Worm (Caenorhabditis elegans) whole organism, L2 larva: ENCODE measurements around the gene F54F2.7.

Experiments used
- C34F6.9 ChIP-seq: fragments of 150-350 bp; optimal IDR thresholded peaks from 2 replicates; lab custom pipeline; 2014; ENCODE audit warnings: missing biosample characterization, missing genetic modification characterization
- F13H6.1 ChIP-seq: sonication (generic microtip); optimal IDR thresholded peaks from 2 replicates; lab custom pipeline; 2016; ENCODE audit warnings: missing genetic modification characterization, missing compliant biosample characterization
- R02D3.7 ChIP-seq: fragments of 150-350 bp; optimal IDR thresholded peaks from 2 replicates; lab custom pipeline; 2014; ENCODE audit warnings: missing biosample characterization, missing genetic modification characterization
- Y55F3AM.14 ChIP-seq: fragments of 200-800 bp; sonication (Bioruptor generic); optimal IDR thresholded peaks from 2 replicates; lab custom pipeline; 2018; ENCODE audit warnings: mild to moderate bottlenecking, missing genetic modification characterization, missing compliant biosample characterization
- ZK546.5 ChIP-seq: sonication (generic microtip); optimal IDR thresholded peaks from 2 replicates; lab custom pipeline; 2017; ENCODE audit warnings: missing biosample characterization, missing genetic modification characterization
- alr-1 ChIP-seq: fragments of 150-350 bp; optimal IDR thresholded peaks from 2 replicates; lab custom pipeline; 2014; ENCODE audit warnings: missing biosample characterization, missing genetic modification characterization
- aly-2 ChIP-seq: fragments of 150-350 bp; optimal IDR thresholded peaks from 2 replicates; lab custom pipeline; 2014; ENCODE audit warnings: missing biosample characterization, missing genetic modification characterization
- ama-1 ChIP-seq: fragments of 150-350 bp; optimal IDR thresholded peaks from 2 replicates; lab custom pipeline; 2018; ENCODE audit warnings: inconsistent platforms
- blmp-1 ChIP-seq: sonication (generic microtip); optimal IDR thresholded peaks from 2 replicates; lab custom pipeline; 2017; ENCODE audit warnings: missing genetic modification characterization, mild to moderate bottlenecking, missing compliant biosample characterization, antibody characterized with exemption, moderate library complexity; ENCODE audit not compliant: insufficient read depth
- ceh-16 ChIP-seq: fragments of 150-350 bp; optimal IDR thresholded peaks from 2 replicates; lab custom pipeline; 2014; ENCODE audit warnings: missing biosample characterization, missing genetic modification characterization
- ceh-82 ChIP-seq: fragments of 150-350 bp; optimal IDR thresholded peaks from 2 replicates; lab custom pipeline; 2014; ENCODE audit warnings: missing biosample characterization, missing genetic modification characterization
- crh-2 ChIP-seq: sonication (generic microtip); optimal IDR thresholded peaks from 2 replicates; lab custom pipeline; 2017; ENCODE audit warnings: missing biosample characterization, missing genetic modification characterization
- egl-27 ChIP-seq: sonication (generic microtip); optimal IDR thresholded peaks from 3 replicates; lab custom pipeline; 2017; ENCODE audit warnings: missing biosample characterization, missing genetic modification reagents, missing genetic modification characterization
- elt-1 ChIP-seq: fragments of 150-350 bp; optimal IDR thresholded peaks from 2 replicates; lab custom pipeline; 2014; ENCODE audit warnings: missing biosample characterization, missing genetic modification characterization
- elt-3 ChIP-seq: sonication (generic microtip); optimal IDR thresholded peaks from 2 replicates; lab custom pipeline; 2017; ENCODE audit warnings: missing biosample characterization, missing genetic modification characterization
- fos-1 ChIP-seq: fragments of 150-350 bp; optimal IDR thresholded peaks from 2 replicates; lab custom pipeline; 2014; ENCODE audit warnings: missing biosample characterization, missing genetic modification characterization
- gmeb-1 ChIP-seq: fragments of 150-350 bp; optimal IDR thresholded peaks from 2 replicates; lab custom pipeline; 2014; ENCODE audit warnings: missing biosample characterization, missing genetic modification characterization
- lin-11 ChIP-seq: fragments of 150-350 bp; sonication (generic microtip); optimal IDR thresholded peaks from 2 replicates; lab custom pipeline; 2014; ENCODE audit warnings: missing biosample characterization, missing genetic modification characterization, inconsistent platforms, mixed read lengths
- lin-13 ChIP-seq: fragments of 150-350 bp; optimal IDR thresholded peaks from 2 replicates; lab custom pipeline; 2014; ENCODE audit warnings: missing biosample characterization, missing genetic modification reagents, missing genetic modification characterization
- lin-39 ChIP-seq: fragments of 150-350 bp; optimal IDR thresholded peaks from 2 replicates; lab custom pipeline; 2014; ENCODE audit warnings: missing biosample characterization, missing genetic modification reagents, missing genetic modification characterization
- lsy-2 ChIP-seq, 2 experiments: fragments of 150-350 bp in 1 of 2; sonication (generic microtip) in 1 of 2; optimal IDR thresholded peaks; 2 replicates each; lab custom pipeline; 2014 to 2017; ENCODE audit warnings: missing biosample characterization in 2 of 2, missing genetic modification characterization in 2 of 2
- mab-5 ChIP-seq: fragments of 150-350 bp; optimal IDR thresholded peaks from 2 replicates; lab custom pipeline; 2014; ENCODE audit warnings: missing biosample characterization, missing genetic modification characterization
- mbf-1 ChIP-seq: sonication (generic microtip); optimal IDR thresholded peaks from 2 replicates; lab custom pipeline; 2017; ENCODE audit warnings: missing biosample characterization, missing genetic modification characterization
- mdl-1 ChIP-seq, 2 experiments: fragments of 150-350 bp in 1 of 2; sonication (generic microtip) in 1 of 2; optimal IDR thresholded peaks; 2 replicates each; lab custom pipeline; 2017; ENCODE audit warnings: missing biosample characterization in 2 of 2, missing genetic modification characterization in 2 of 2
- nhr-10 ChIP-seq: sonication (generic microtip); optimal IDR thresholded peaks from 2 replicates; lab custom pipeline; 2017; ENCODE audit warnings: missing biosample characterization, missing genetic modification characterization
- nhr-11 ChIP-seq: fragments of 150-350 bp; optimal IDR thresholded peaks from 2 replicates; lab custom pipeline; 2014; ENCODE audit warnings: missing biosample characterization, missing genetic modification characterization
- nhr-12 ChIP-seq: fragments of 150-350 bp; optimal IDR thresholded peaks from 2 replicates; lab custom pipeline; 2014; ENCODE audit warnings: missing biosample characterization, missing genetic modification characterization
- nhr-129 ChIP-seq: fragments of 150-350 bp; optimal IDR thresholded peaks from 2 replicates; lab custom pipeline; 2014; ENCODE audit warnings: missing biosample characterization, missing genetic modification characterization
- nhr-21 ChIP-seq: fragments of 150-350 bp; optimal IDR thresholded peaks from 2 replicates; lab custom pipeline; 2014; ENCODE audit warnings: missing biosample characterization, missing genetic modification characterization
- nhr-23 ChIP-seq: fragments of 150-350 bp; optimal IDR thresholded peaks from 2 replicates; lab custom pipeline; 2014; ENCODE audit warnings: missing biosample characterization, missing genetic modification reagents, missing genetic modification characterization
- nhr-237 ChIP-seq: fragments of 150-350 bp; optimal IDR thresholded peaks from 2 replicates; lab custom pipeline; 2014; ENCODE audit warnings: missing biosample characterization, missing genetic modification characterization
- nhr-25 ChIP-seq: fragments of 150-350 bp; sonication (generic microtip); optimal IDR thresholded peaks from 3 replicates; lab custom pipeline; 2014; ENCODE audit warnings: missing biosample characterization, missing genetic modification characterization
- nhr-6 ChIP-seq: fragments of 150-350 bp; optimal IDR thresholded peaks from 2 replicates; lab custom pipeline; 2014; ENCODE audit warnings: missing biosample characterization, missing genetic modification characterization
- nhr-77 ChIP-seq: fragments of 150-350 bp; optimal IDR thresholded peaks from 2 replicates; lab custom pipeline; 2014; ENCODE audit warnings: missing biosample characterization, missing genetic modification characterization
- peb-1 ChIP-seq: fragments of 150-350 bp; optimal IDR thresholded peaks from 2 replicates; lab custom pipeline; 2014; ENCODE audit warnings: missing biosample characterization, missing genetic modification characterization
- sem-4 ChIP-seq: fragments of 150-350 bp; optimal IDR thresholded peaks from 2 replicates; lab custom pipeline; 2014; ENCODE audit warnings: missing biosample characterization, missing genetic modification reagents, missing genetic modification characterization
- skn-1 ChIP-seq: sonication (generic microtip); optimal IDR thresholded peaks from 2 replicates; lab custom pipeline; 2017; ENCODE audit warnings: missing biosample characterization, missing genetic modification characterization
- sma-3 ChIP-seq: sonication (generic microtip); optimal IDR thresholded peaks from 2 replicates; lab custom pipeline; 2016; ENCODE audit warnings: missing genetic modification reagents, missing genetic modification characterization, missing compliant biosample characterization
- sma-9 ChIP-seq, 2 experiments: fragments of 150-350 bp in 1 of 2; sonication (generic microtip) in 1 of 2; optimal IDR thresholded peaks; 2 replicates each; lab custom pipeline; 2014 to 2016; ENCODE audit warnings: missing genetic modification characterization in 2 of 2, mild to moderate bottlenecking in 1 of 2, missing biosample characterization in 1 of 2, missing compliant biosample characterization in 1 of 2, missing genetic modification reagents in 1 of 2, moderate library complexity in 1 of 2
- snpc-4 ChIP-seq: fragments of 150-350 bp; optimal IDR thresholded peaks from 2 replicates; lab custom pipeline; 2014; ENCODE audit warnings: missing biosample characterization, missing genetic modification characterization
- unc-39 ChIP-seq: fragments of 150-350 bp; optimal IDR thresholded peaks from 2 replicates; lab custom pipeline; 2014; ENCODE audit warnings: missing biosample characterization, missing genetic modification characterization
- unc-55 ChIP-seq: fragments of 150-350 bp; sonication (generic microtip); optimal IDR thresholded peaks from 3 replicates; lab custom pipeline; 2014; ENCODE audit warnings: missing biosample characterization, missing genetic modification reagents, missing genetic modification characterization
- unc-62 ChIP-seq: fragments of 150-350 bp; optimal IDR thresholded peaks from 2 replicates; lab custom pipeline; 2014; ENCODE audit warnings: missing biosample characterization, missing genetic modification reagents, missing genetic modification characterization
- zag-1 ChIP-seq: fragments of 150-350 bp; optimal IDR thresholded peaks from 2 replicates; lab custom pipeline; 2014; ENCODE audit warnings: missing biosample characterization, missing genetic modification characterization
- ztf-1 ChIP-seq: fragments of 200-800 bp; sonication (Bioruptor generic); conservative IDR thresholded peaks from 2 replicates; pipeline ENCODE4 v1.3.6; 2022; ENCODE audit warnings: missing genetic modification characterization, missing compliant biosample characterization
- ztf-11 ChIP-seq: sonication (generic microtip); optimal IDR thresholded peaks from 2 replicates; lab custom pipeline; 2017; ENCODE audit warnings: missing biosample characterization, missing genetic modification characterization
- ztf-4 ChIP-seq: fragments of 150-350 bp; optimal IDR thresholded peaks from 2 replicates; lab custom pipeline; 2014; ENCODE audit warnings: missing biosample characterization, missing genetic modification characterization

Gene F54F2.7

ce11 chrIII:8799964-8800795, 7.0 kb downstream of the F54F2.7 start, which contains the start of gene F54F2.6 (continued):
- TF ChIP-seq lsy-2 (tag; optimal IDR thresholded peaks at IDR 0.05; lab: Kevin White, UChicago) (peak; percentile 59 to 92), blmp-1 (tag; lab: Kevin White, UChicago) (peak; percentile 83), aly-2 (tag; lab: Kevin White, UChicago) (no peak), F13H6.1 (tag; lab: Kevin White, UChicago) (peak; percentile 99), zag-1 (tag; lab: Kevin White, UChicago) (peak; percentile 92), elt-3 (tag; lab: Kevin White, UChicago) (no peak), ceh-82 (tag; lab: Kevin White, UChicago) (no peak), snpc-4 (tag; lab: Kevin White, UChicago) (peak; percentile 63), mbf-1 (no peak), nhr-11 (tag; lab: Kevin White, UChicago) (no peak), nhr-129 (tag; lab: Kevin White, UChicago) (peak; percentile 95), unc-55 (GFP tag; lab: Kevin White, UChicago) (peak; percentile 85), Y55F3AM.14 (peak; percentile 95), elt-1 (tag; lab: Kevin White, UChicago) (no peak), ztf-1 (no peak), egl-27 (tag; lab: Kevin White, UChicago) (peak; percentile 93), ztf-4 (tag; lab: Kevin White, UChicago) (peak; percentile 89), R02D3.7 (tag; lab: Kevin White, UChicago) (no peak)

- peak; percentile 81 to 93 for TF ChIP-seq mdl-1 (tag; optimal IDR thresholded peaks at IDR 0.05; lab: Kevin White, UChicago)
- TF ChIP-seq mab-5 (tag; lab: Kevin White, UChicago): peak; percentile 81
- no peak for TF ChIP-seq nhr-10 (tag; lab: Kevin White, UChicago)
- TF ChIP-seq crh-2 (tag; lab: Kevin White, UChicago): peak; percentile 97
- TF ChIP-seq elt-3 (tag; lab: Kevin White, UChicago): no peak
- TF ChIP-seq skn-1: peak; percentile 49
- TF ChIP-seq sem-4 (tag; lab: Kevin White, UChicago): peak; percentile 84
- TF ChIP-seq nhr-12 (tag; lab: Kevin White, UChicago): no peak
- TF ChIP-seq nhr-21: peak; percentile 93
- peak; percentile 69 to 95 for TF ChIP-seq lsy-2 (tag; optimal IDR thresholded peaks at IDR 0.05; lab: Kevin White, UChicago)
- no peak for TF ChIP-seq lin-39 (tag; lab: Kevin White, UChicago)
- peak; percentile 1 for TF ChIP-seq ZK546.5 (tag; lab: Kevin White, UChicago)
- TF ChIP-seq ztf-1: no peak
- TF ChIP-seq nhr-237 (tag; lab: Kevin White, UChicago): no peak
- peak; percentile 79 for TF ChIP-seq lin-11 (tag; lab: Kevin White, UChicago)
- no peak for TF ChIP-seq ztf-11 (tag; lab: Kevin White, UChicago)
- no peak for TF ChIP-seq peb-1 (tag; lab: Kevin White, UChicago)
- TF ChIP-seq snpc-4 (tag; lab: Kevin White, UChicago): peak; percentile 13
- peak; percentile 81 for TF ChIP-seq unc-55 (GFP tag; lab: Kevin White, UChicago)
- TF ChIP-seq nhr-11 (tag; lab: Kevin White, UChicago): no peak
- TF ChIP-seq Y55F3AM.14: peak; percentile 90
- TF ChIP-seq gmeb-1 (tag; lab: Kevin White, UChicago): peak; percentile 69
- peak; percentile 83 for TF ChIP-seq blmp-1 (tag; lab: Kevin White, UChicago)
- TF ChIP-seq zag-1 (tag; lab: Kevin White, UChicago): peak; percentile 80
- TF ChIP-seq egl-27 (tag; lab: Kevin White, UChicago): peak; percentile 95
- no peak for TF ChIP-seq ama-1 (lab: Kevin White, UChicago)
- no peak for TF ChIP-seq unc-39
- TF ChIP-seq C34F6.9 (tag; lab: Kevin White, UChicago): peak; percentile 95
- peak; percentile 96 for TF ChIP-seq sma-9 (GFP tag; optimal IDR thresholded peaks at IDR 0.05; lab: Kevin White, UChicago)
- TF ChIP-seq sma-9 (tag; optimal IDR thresholded peaks at IDR 0.05; lab: Kevin White, UChicago): no peak
- peak; percentile 59 for TF ChIP-seq unc-62 (GFP tag; lab: Kevin White, UChicago)
- TF ChIP-seq nhr-25 (tag; lab: Kevin White, UChicago): peak; percentile 90
- no peak for TF ChIP-seq R02D3.7 (tag; lab: Kevin White, UChicago)
- peak; percentile 91 for TF ChIP-seq sma-3 (GFP tag; lab: Kevin White, UChicago)
- TF ChIP-seq lin-13 (GFP tag; lab: Kevin White, UChicago): peak; percentile 78
- TF ChIP-seq ztf-4 (tag; lab: Kevin White, UChicago): peak; percentile 83
- TF ChIP-seq fos-1: peak; percentile 98
- peak; percentile 42 for TF ChIP-seq ceh-82 (tag; lab: Kevin White, UChicago)
- TF ChIP-seq aly-2 (tag; lab: Kevin White, UChicago): no peak
- peak; percentile 6 for TF ChIP-seq ceh-16 (tag; lab: Kevin White, UChicago)
- TF ChIP-seq nhr-77 (tag; lab: Kevin White, UChicago): no peak
- TF ChIP-seq nhr-6: peak; percentile 92
- TF ChIP-seq mbf-1: no peak
- TF ChIP-seq F13H6.1 (tag; lab: Kevin White, UChicago): peak; percentile 91
- TF ChIP-seq nhr-23: no peak
- peak; percentile 60 for TF ChIP-seq alr-1 (tag; lab: Kevin White, UChicago)
Measured at ce11 chrIII:8797211-8797733, 9.9 kb downstream of the F54F2.7 start.
